Worm (Caenorhabditis elegans) whole organism, L4/young adult: ENCODE measurements around the gene R02F11.12.

Source experiments
- W03F9.2 ChIP-seq: fragments of 150-350 bp; optimal IDR thresholded peaks from 2 replicates; lab custom pipeline; 2014; ENCODE audit warnings: missing biosample characterization, missing genetic modification characterization
- dao-5 ChIP-seq: sonication (generic microtip); optimal IDR thresholded peaks from 2 replicates; lab custom pipeline; 2016; ENCODE audit warnings: missing genotype, missing genetic modification characterization, moderate library complexity, missing compliant biosample characterization
- him-1 ChIP-seq: sonication (generic microtip); optimal IDR thresholded peaks from 2 replicates; lab custom pipeline; 2016; ENCODE audit warnings: missing genotype, missing genetic modification reagents, missing genetic modification characterization, missing compliant biosample characterization

DNA sequence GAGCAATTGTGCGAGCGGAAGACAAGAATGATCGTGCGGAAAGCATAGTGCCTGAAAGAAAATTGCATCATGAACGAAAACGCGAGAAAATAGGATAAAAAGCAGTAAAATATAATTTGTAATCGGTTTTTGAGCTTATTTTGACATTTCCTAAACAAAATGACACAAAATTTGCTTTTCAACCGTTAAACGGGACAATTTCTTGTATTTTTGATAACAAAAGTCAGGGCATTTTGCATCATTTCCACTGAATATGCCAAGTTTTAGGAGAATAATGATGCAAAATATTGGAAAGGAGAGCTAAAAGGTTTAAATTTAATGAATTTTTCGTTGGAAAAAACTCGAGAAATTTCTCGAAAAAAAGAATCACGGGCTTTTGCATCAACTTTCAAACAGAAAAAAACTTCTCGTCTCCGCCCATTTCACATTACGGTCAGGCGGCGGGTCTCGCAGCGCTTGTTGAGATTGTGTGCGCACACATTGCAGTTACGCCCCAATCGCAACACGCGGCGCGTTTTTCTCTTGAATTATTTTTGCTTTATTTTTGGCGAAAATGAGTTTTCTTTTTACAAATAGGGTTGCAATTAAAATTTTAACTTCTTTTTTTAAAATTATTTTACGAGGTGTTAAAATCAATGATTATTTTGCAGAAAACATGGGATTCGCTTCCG lies 36.4 kb downstream of the R02F11.12 start, which contains the start of the genes hsp-6 and C37H5.5:
- peak; percentile 14 for TF ChIP-seq him-1
- TF ChIP-seq dao-5 (tag; lab: Kevin White, UChicago), result no peak
- peak; percentile 93 for TF ChIP-seq W03F9.2
